Worm (Caenorhabditis elegans) whole organism, L3 larva: ENCODE measurements around the gene csa-1.
A peak's percentile ranks its signal among the peaks of the same experiment; 100 is the strongest.

Source experiments
- R02D3.7 ChIP-seq: fragments of 150-350 bp; optimal IDR thresholded peaks from 2 replicates; lab custom pipeline; 2014; ENCODE audit warnings: missing biosample characterization, missing genetic modification characterization
- aly-2 ChIP-seq: fragments of 150-350 bp; optimal IDR thresholded peaks from 2 replicates; lab custom pipeline; 2014; ENCODE audit warnings: missing biosample characterization, missing genetic modification characterization
- ama-1 ChIP-seq: fragments of 150-350 bp; optimal IDR thresholded peaks from 2 replicates; lab custom pipeline; 2018
- ceh-16 ChIP-seq: sonication (generic microtip); optimal IDR thresholded peaks from 2 replicates; lab custom pipeline; 2017; ENCODE audit warnings: missing biosample characterization, missing genetic modification characterization
- ceh-28 ChIP-seq: fragments of 150-350 bp; optimal IDR thresholded peaks from 2 replicates; lab custom pipeline; 2014; ENCODE audit warnings: missing biosample characterization, missing genetic modification reagents, missing genetic modification characterization
- ceh-82 ChIP-seq: fragments of 150-350 bp; optimal IDR thresholded peaks from 2 replicates; lab custom pipeline; 2014; ENCODE audit warnings: missing biosample characterization, missing genetic modification characterization
- ceh-9 ChIP-seq: sonication (generic microtip); optimal IDR thresholded peaks from 2 replicates; lab custom pipeline; 2018; ENCODE audit warnings: missing biosample characterization, missing genetic modification characterization
- daf-12 ChIP-seq: fragments of 150-350 bp; optimal IDR thresholded peaks from 2 replicates; lab custom pipeline; 2014; ENCODE audit warnings: missing biosample characterization, missing genetic modification reagents, missing genetic modification characterization
- egl-27 ChIP-seq: sonication (generic microtip); optimal IDR thresholded peaks from 4 replicates; lab custom pipeline; 2017; ENCODE audit warnings: missing biosample characterization, missing genetic modification reagents, missing genetic modification characterization
- egl-5 ChIP-seq: fragments of 150-350 bp; optimal IDR thresholded peaks from 2 replicates; lab custom pipeline; 2017; ENCODE audit warnings: missing biosample characterization, missing genetic modification reagents, missing genetic modification characterization, inconsistent platforms
- elt-2 ChIP-seq: sonication (generic microtip); optimal IDR thresholded peaks from 2 replicates; lab custom pipeline; 2016; ENCODE audit warnings: missing genetic modification reagents, mild to moderate bottlenecking, missing genetic modification characterization, missing compliant biosample characterization
- eor-1 ChIP-seq, 2 experiments: fragments of 150-350 bp; optimal IDR thresholded peaks; 2 replicates each; lab custom pipeline; 2014 to 2018; ENCODE audit warnings: missing biosample characterization in 2 of 2, missing genetic modification characterization in 2 of 2
- fkh-2 ChIP-seq: fragments of 150-350 bp; optimal IDR thresholded peaks from 2 replicates; lab custom pipeline; 2014; ENCODE audit warnings: missing biosample characterization, missing genetic modification reagents, missing genetic modification characterization
- fos-1 ChIP-seq: fragments of 150-350 bp; optimal IDR thresholded peaks from 2 replicates; lab custom pipeline; 2014; ENCODE audit warnings: missing biosample characterization, missing genetic modification characterization
- hmg-11 ChIP-seq: sonication (generic microtip); optimal IDR thresholded peaks from 2 replicates; lab custom pipeline; 2016; ENCODE audit warnings: missing genetic modification characterization, missing compliant biosample characterization
- jun-1 ChIP-seq: fragments of 150-350 bp; optimal IDR thresholded peaks from 2 replicates; lab custom pipeline; 2014; ENCODE audit warnings: missing biosample characterization, missing genetic modification reagents, missing genetic modification characterization
- lin-15B ChIP-seq: fragments of 150-350 bp; optimal IDR thresholded peaks from 2 replicates; lab custom pipeline; 2014; ENCODE audit warnings: missing biosample characterization, missing genetic modification characterization
- lin-39 ChIP-seq: fragments of 150-350 bp; optimal IDR thresholded peaks from 2 replicates; lab custom pipeline; 2018; ENCODE audit warnings: missing biosample characterization, missing genetic modification reagents, missing genetic modification characterization
- lsy-12 ChIP-seq: sonication (generic microtip); optimal IDR thresholded peaks from 2 replicates; lab custom pipeline; 2016; ENCODE audit warnings: mild to moderate bottlenecking, missing genetic modification characterization, missing compliant biosample characterization
- mdl-1 ChIP-seq: fragments of 150-350 bp; optimal IDR thresholded peaks from 2 replicates; lab custom pipeline; 2014; ENCODE audit warnings: missing biosample characterization, missing genetic modification characterization
- mml-1 ChIP-seq: fragments of 150-350 bp; sonication (generic microtip); optimal IDR thresholded peaks from 3 replicates; lab custom pipeline; 2014; ENCODE audit warnings: missing biosample characterization, missing genetic modification characterization
- nfya-1 ChIP-seq: sonication (generic microtip); optimal IDR thresholded peaks from 2 replicates; lab custom pipeline; 2017; ENCODE audit warnings: missing genetic modification characterization, mild to moderate bottlenecking, missing compliant biosample characterization, antibody characterized with exemption, moderate library complexity; ENCODE audit not compliant: insufficient read depth
- nhr-11 ChIP-seq: fragments of 150-350 bp; optimal IDR thresholded peaks from 2 replicates; lab custom pipeline; 2014; ENCODE audit warnings: missing biosample characterization, missing genetic modification characterization
- nhr-12 ChIP-seq: fragments of 150-350 bp; optimal IDR thresholded peaks from 2 replicates; lab custom pipeline; 2014; ENCODE audit warnings: missing biosample characterization, missing genetic modification characterization
- nhr-23 ChIP-seq: fragments of 150-350 bp; optimal IDR thresholded peaks from 2 replicates; lab custom pipeline; 2014; ENCODE audit warnings: missing biosample characterization, missing genetic modification reagents, missing genetic modification characterization
- nhr-237 ChIP-seq: fragments of 150-350 bp; optimal IDR thresholded peaks from 2 replicates; lab custom pipeline; 2014; ENCODE audit warnings: missing biosample characterization, missing genetic modification characterization
- nhr-28 ChIP-seq: fragments of 150-350 bp; optimal IDR thresholded peaks from 2 replicates; lab custom pipeline; 2014; ENCODE audit warnings: missing biosample characterization, missing genetic modification characterization
- nhr-43 ChIP-seq: sonication (generic microtip); optimal IDR thresholded peaks from 2 replicates; lab custom pipeline; 2016; ENCODE audit warnings: mild to moderate bottlenecking, missing genetic modification characterization, missing compliant biosample characterization; ENCODE audit not compliant: poor library complexity, severe bottlenecking
- nhr-77 ChIP-seq: fragments of 150-350 bp; optimal IDR thresholded peaks from 2 replicates; lab custom pipeline; 2014; ENCODE audit warnings: missing biosample characterization, missing genetic modification characterization
- pha-4 ChIP-seq: fragments of 150-350 bp; optimal IDR thresholded peaks from 2 replicates; lab custom pipeline; 2014; ENCODE audit warnings: missing biosample characterization, missing genetic modification reagents, missing genetic modification characterization
- pqm-1 ChIP-seq: fragments of 150-350 bp; optimal IDR thresholded peaks from 2 replicates; lab custom pipeline; 2017; ENCODE audit warnings: missing biosample characterization, missing genetic modification characterization, inconsistent platforms
- sea-2 ChIP-seq: fragments of 150-350 bp; sonication (generic microtip); optimal IDR thresholded peaks from 4 replicates; lab custom pipeline; 2014; ENCODE audit warnings: missing biosample characterization, missing genetic modification reagents, missing genetic modification characterization
- skn-1 ChIP-seq: fragments of 150-350 bp; optimal IDR thresholded peaks from 2 replicates; lab custom pipeline; 2014; ENCODE audit warnings: missing biosample characterization, missing genetic modification characterization
- unc-39 ChIP-seq: sonication (generic microtip); optimal IDR thresholded peaks from 4 replicates; lab custom pipeline; 2017; ENCODE audit warnings: missing biosample characterization, missing genetic modification characterization
- unc-62 ChIP-seq: fragments of 150-350 bp; sonication (generic microtip); optimal IDR thresholded peaks from 4 replicates; lab custom pipeline; 2014; ENCODE audit warnings: missing biosample characterization, missing genetic modification reagents, missing genetic modification characterization
- ztf-11 ChIP-seq: fragments of 150-350 bp; optimal IDR thresholded peaks from 2 replicates; lab custom pipeline; 2014; ENCODE audit warnings: missing biosample characterization, missing genetic modification characterization
- ztf-4 ChIP-seq: fragments of 150-350 bp; optimal IDR thresholded peaks from 2 replicates; lab custom pipeline; 2014; ENCODE audit warnings: missing biosample characterization, missing genetic modification characterization

csa-1 gene

ce11 chrII:9356723-9357122 is 37.2 kb upstream of the csa-1 start (continued):
- TF ChIP-seq ceh-82 (no peak), unc-62 (no peak), sea-2 (GFP tag; lab: Kevin White, UChicago) (no peak), nhr-77 (tag; lab: Kevin White, UChicago) (no peak), nhr-237 (tag; lab: Kevin White, UChicago) (no peak), pqm-1 (tag; lab: Kevin White, UChicago) (no peak), mml-1 (tag; lab: Kevin White, UChicago) (no peak), fos-1 (no peak), egl-5 (tag; lab: Kevin White, UChicago) (peak; percentile 66), ama-1 (lab: Kevin White, UChicago) (no peak)

- TF ChIP-seq fkh-2 (no peak), nfya-1 (tag; lab: Kevin White, UChicago) (peak; percentile 3), pha-4 (tag; lab: Kevin White, UChicago) (peak; percentile 79), mdl-1 (tag; lab: Kevin White, UChicago) (no peak), elt-2 (peak; percentile 9), R02D3.7 (tag; lab: Kevin White, UChicago) (peak; percentile 75), hmg-11 (tag; lab: Kevin White, UChicago) (peak; percentile 24)
- TF ChIP-seq, all 47 proteins: peak for 5
Measured at ce11 chrII:9352669-9353068, 33.1 kb upstream of the csa-1 start, which contains the start of the genes sdhb-1 and cup-15. Gene sdhb-1 (minus strand): TSS chrII:9352731. Gene cup-15 (plus strand): TSS chrII:9353000.

ce11 chrII:9347444-9347843 is 27.9 kb upstream of the csa-1 start:
- TF ChIP-seq unc-39 (no peak), unc-62 (no peak), lin-15B (tag; lab: Kevin White, UChicago) (no peak), nfya-1 (tag; lab: Kevin White, UChicago) (no peak), lin-39 (tag; lab: Kevin White, UChicago) (no peak), egl-27 (no peak), ceh-16 (tag; lab: Kevin White, UChicago) (no peak), fkh-2 (no peak), ztf-4 (tag; lab: Kevin White, UChicago) (no peak), nhr-28 (tag; lab: Kevin White, UChicago) (no peak), pha-4 (tag; lab: Kevin White, UChicago) (no peak), nhr-77 (tag; lab: Kevin White, UChicago) (no peak), jun-1 (tag; lab: Kevin White, UChicago) (no peak)

- TF ChIP-seq nhr-23 = no peak
- no peak for TF ChIP-seq aly-2
- TF ChIP-seq daf-12 (tag; lab: Kevin White, UChicago) = no peak
- TF ChIP-seq pqm-1 (tag; lab: Kevin White, UChicago) = no peak
- TF ChIP-seq fkh-2 = no peak
- no peak for TF ChIP-seq nhr-28 (tag; lab: Kevin White, UChicago)
- TF ChIP-seq eor-1 (tag; optimal IDR thresholded peaks at IDR 0.05; lab: Kevin White, UChicago) = no peak
- TF ChIP-seq lin-15B (tag; lab: Kevin White, UChicago) = no peak
Measured at ce11 chrII:9346490-9346889, 27.0 kb upstream of the csa-1 start, which contains the start of gene F42A8.1. Gene F42A8.1 (minus strand): TSS chrII:9346590.

- TF ChIP-seq elt-2 (no peak), lsy-12 (tag; lab: Kevin White, UChicago) (no peak), eor-1 (tag; optimal IDR thresholded peaks at IDR 0.05; lab: Kevin White, UChicago) (no peak), ceh-28 (tag; lab: Kevin White, UChicago) (no peak), nhr-77 (tag; lab: Kevin White, UChicago) (no peak), fos-1 (no peak), jun-1 (tag; lab: Kevin White, UChicago) (no peak), nhr-43 (tag; lab: Kevin White, UChicago) (no peak), mdl-1 (tag; lab: Kevin White, UChicago) (no peak), mml-1 (tag; lab: Kevin White, UChicago) (no peak), aly-2 (no peak), unc-62 (no peak), nhr-11 (tag; lab: Kevin White, UChicago) (no peak), ceh-9 (tag; lab: Kevin White, UChicago) (no peak), nhr-12 (tag; lab: Kevin White, UChicago) (no peak), skn-1 (tag; lab: Kevin White, UChicago) (no peak), ztf-11 (tag; lab: Kevin White, UChicago) (no peak)
- TF ChIP-seq, all 47 proteins: peak for 0
Measured at ce11 chrII:9345794-9346193, 26.3 kb upstream of the csa-1 start.
